Worm (Caenorhabditis elegans) whole organism, late embryonic: ENCODE results near the gene C46C2.2.

Experiments
- elt-2 ChIP-seq: sonication (generic microtip); optimal IDR thresholded peaks from 2 replicates; lab custom pipeline; 2016; ENCODE audit warnings: missing genetic modification reagents, missing genetic modification characterization, missing compliant biosample characterization
- fkh-10 ChIP-seq: fragments of 150-350 bp; optimal IDR thresholded peaks from 2 replicates; lab custom pipeline; 2014; ENCODE audit warnings: missing biosample characterization, missing genetic modification reagents, missing genetic modification characterization
- nhr-232 ChIP-seq: sonication (generic microtip); optimal IDR thresholded peaks from 2 replicates; lab custom pipeline; 2016; ENCODE audit warnings: missing genetic modification characterization, missing compliant biosample characterization
- pag-3 ChIP-seq: sonication (generic microtip); optimal IDR thresholded peaks from 2 replicates; lab custom pipeline; 2016; ENCODE audit warnings: missing compliant biosample characterization, missing genetic modification characterization, borderline replicate concordance
- pat-9 ChIP-seq: fragments of 200-800 bp; sonication (Bioruptor generic); optimal IDR thresholded peaks from 2 replicates; lab custom pipeline; 2018; ENCODE audit warnings: mild to moderate bottlenecking, missing genetic modification characterization, moderate library complexity, missing compliant biosample characterization

DNA sequence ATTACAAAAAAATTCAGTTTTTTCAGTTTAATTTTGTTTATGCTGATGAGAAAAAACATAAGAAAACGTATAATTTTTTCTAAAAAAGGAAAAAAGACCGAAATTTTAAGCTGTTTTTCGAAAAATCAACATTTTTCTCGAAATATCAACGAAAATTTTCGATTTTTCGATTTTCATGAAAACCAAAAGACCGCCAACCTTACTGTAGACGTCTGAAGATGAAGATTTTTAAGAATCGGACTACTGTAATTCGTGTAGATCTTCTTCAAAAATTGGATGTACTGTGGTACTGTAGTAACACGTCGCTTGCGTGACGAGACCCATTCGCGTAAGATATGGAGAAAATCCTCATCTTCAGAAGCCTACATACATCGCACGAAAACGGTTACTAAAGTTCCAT lies 6.7 kb upstream of the C46C2.2 start:
- TF ChIP-seq pag-3 (tag; lab: Kevin White, UChicago): no peak
- TF ChIP-seq elt-2 (tag; lab: Kevin White, UChicago): no peak
- no peak for TF ChIP-seq nhr-232
- no peak for TF ChIP-seq fkh-10 (GFP tag; lab: Kevin White, UChicago)
- TF ChIP-seq pat-9: no peak
